Fruit fly (Drosophila melanogaster) whole organism, embryonic: ENCODE measurements around the gene CG45676.
A peak's percentile ranks its signal among the peaks of the same experiment; 100 is the strongest.

Experiments
- B-H1 ChIP-seq: fragments of 200-800 bp; sonication (Bioruptor generic); IDR thresholded peaks from 3 replicates; pipeline ENCODE4 v1.3.6; 2022; ENCODE audit warnings: missing biosample characterization, missing genetic modification characterization
- CG10321 ChIP-seq: fragments of 200-800 bp; sonication (Bioruptor generic); IDR thresholded peaks from 2 replicates; pipeline ENCODE4 v1.3.6; 2022; ENCODE audit warnings: missing biosample characterization, missing genetic modification characterization
- CG12219 ChIP-seq: fragments of 200-800 bp; sonication (Bioruptor generic); optimal IDR thresholded peaks from 3 replicates; lab custom pipeline; 2018; ENCODE audit warnings: missing biosample characterization, mild to moderate bottlenecking, missing genetic modification characterization
- CG13624 ChIP-seq: fragments of 200-800 bp; sonication (Bioruptor generic); optimal IDR thresholded peaks from 2 replicates; lab custom pipeline; 2016; ENCODE audit warnings: missing biosample characterization, missing genetic modification characterization
- CG14667 ChIP-seq: fragments of 200-800 bp; sonication (Bioruptor generic); IDR thresholded peaks from 2 replicates; pipeline ENCODE4 v1.3.6; 2022; ENCODE audit warnings: missing biosample characterization, missing genetic modification characterization
- CG15696 ChIP-seq: fragments of 200-800 bp; sonication (Bioruptor generic); optimal IDR thresholded peaks from 2 replicates; lab custom pipeline; 2019; ENCODE audit warnings: missing biosample characterization, mild to moderate bottlenecking, missing genetic modification characterization, moderate library complexity
- CG17802 ChIP-seq: fragments of 200-800 bp; sonication (Bioruptor generic); optimal IDR thresholded peaks from 2 replicates; lab custom pipeline; 2018; ENCODE audit warnings: missing biosample characterization, mild to moderate bottlenecking, missing genetic modification characterization, moderate library complexity
- CG18476 ChIP-seq: fragments of 200-800 bp; sonication (Bioruptor generic); optimal IDR thresholded peaks from 2 replicates; lab custom pipeline; 2016; ENCODE audit warnings: missing biosample characterization, mild to moderate bottlenecking, missing genetic modification characterization
- CG2199 ChIP-seq: fragments of 200-800 bp; sonication (Bioruptor generic); IDR thresholded peaks from 3 replicates; pipeline ENCODE4 v1.3.6; 2022; ENCODE audit warnings: missing biosample characterization, missing genetic modification characterization
- CG30403 ChIP-seq: fragments of 200-800 bp; sonication (Bioruptor generic); optimal IDR thresholded peaks from 3 replicates; lab custom pipeline; 2016; ENCODE audit warnings: missing biosample characterization, missing genetic modification characterization
- CG3726 ChIP-seq: fragments of 200-800 bp; sonication (Bioruptor generic); IDR thresholded peaks from 3 replicates; pipeline ENCODE4, ENCODE4 v1.3.6; 2022; ENCODE audit warnings: missing biosample characterization, missing genetic modification characterization
- CG4424 ChIP-seq: fragments of 200-800 bp; sonication (Bioruptor generic); optimal IDR thresholded peaks from 3 replicates; lab custom pipeline; 2016; ENCODE audit warnings: missing biosample characterization, missing genetic modification characterization
- CG4707 ChIP-seq: fragments of 200-800 bp; sonication (Bioruptor generic); optimal IDR thresholded peaks from 2 replicates; lab custom pipeline; 2018; ENCODE audit warnings: missing biosample characterization, mild to moderate bottlenecking, missing genetic modification characterization, moderate library complexity
- CG4820 ChIP-seq: fragments of 200-800 bp; sonication (Bioruptor generic); optimal IDR thresholded peaks from 3 replicates; lab custom pipeline; 2016; ENCODE audit warnings: missing biosample characterization, missing genetic modification characterization
- CG7357 ChIP-seq: fragments of 200-800 bp; sonication (Bioruptor generic); IDR thresholded peaks from 3 replicates; pipeline ENCODE4 v1.3.6; 2022; ENCODE audit warnings: missing biosample characterization, missing genetic modification characterization
- CG7372 ChIP-seq: fragments of 200-800 bp; sonication (Bioruptor generic); IDR thresholded peaks from 2 replicates; pipeline ENCODE4 v1.3.6; 2022; ENCODE audit warnings: missing biosample characterization, missing genetic modification characterization
- CG8089 ChIP-seq: fragments of 200-800 bp; sonication (Bioruptor generic); optimal IDR thresholded peaks from 3 replicates; lab custom pipeline; 2016; ENCODE audit warnings: missing biosample characterization, missing genetic modification characterization
- Camta ChIP-seq: fragments of 200-800 bp; sonication (Bioruptor generic); optimal IDR thresholded peaks from 2 replicates; lab custom pipeline; 2016; ENCODE audit warnings: missing biosample characterization, missing genetic modification characterization
- Chrac-16 ChIP-seq: fragments of 200-800 bp; sonication (Bioruptor generic); optimal IDR thresholded peaks from 3 replicates; lab custom pipeline; 2016; ENCODE audit warnings: missing biosample characterization, missing genetic modification characterization
- Dad ChIP-seq: fragments of 200-800 bp; sonication (Bioruptor generic); optimal IDR thresholded peaks from 3 replicates; lab custom pipeline; 2016; ENCODE audit warnings: missing biosample characterization, missing genetic modification characterization
- Dfd ChIP-seq, 2 experiments: fragments of >200 bp; optimal IDR thresholded peaks; 2 replicates each; lab custom pipeline; 2017; ENCODE audit warnings: missing biosample characterization in 2 of 2, missing genetic modification characterization in 2 of 2
- Gug ChIP-seq: fragments of 200-800 bp; sonication (Bioruptor generic); IDR thresholded peaks from 4 replicates; pipeline ENCODE4 v1.3.6; 2022; ENCODE audit warnings: missing biosample characterization, missing genetic modification characterization
- H2.0 ChIP-seq: fragments of 200-800 bp; sonication (Bioruptor generic); IDR thresholded peaks from 2 replicates; pipeline ENCODE4 v1.3.6; 2022; ENCODE audit warnings: missing biosample characterization, missing genetic modification characterization
- HmgZ ChIP-seq: fragments of 200-800 bp; sonication (Bioruptor generic); optimal IDR thresholded peaks from 2 replicates; lab custom pipeline; 2018; ENCODE audit warnings: missing biosample characterization, mild to moderate bottlenecking, missing genetic modification characterization
- Hmx ChIP-seq: fragments of 200-800 bp; sonication (Bioruptor generic); optimal IDR thresholded peaks from 2 replicates; lab custom pipeline; 2016; ENCODE audit warnings: missing biosample characterization, missing genetic modification characterization
- NK7.1 ChIP-seq: fragments of 200-800 bp; sonication (Bioruptor generic); optimal IDR thresholded peaks from 3 replicates; lab custom pipeline; 2016; ENCODE audit warnings: missing biosample characterization, missing genetic modification characterization
- NfI ChIP-seq: fragments of 200-800 bp; sonication (Bioruptor generic); optimal IDR thresholded peaks from 3 replicates; lab custom pipeline; 2018; ENCODE audit warnings: missing biosample characterization, mild to moderate bottlenecking, missing genetic modification characterization, moderate library complexity
- PHDP ChIP-seq: fragments of 200-800 bp; sonication (Bioruptor generic); optimal IDR thresholded peaks from 3 replicates; lab custom pipeline; 2018; ENCODE audit warnings: missing biosample characterization, mild to moderate bottlenecking, missing genetic modification characterization, moderate library complexity
- Six4 ChIP-seq: fragments of 200-800 bp; sonication (Bioruptor generic); optimal IDR thresholded peaks from 2 replicates; lab custom pipeline; 2016; ENCODE audit warnings: missing biosample characterization, missing genetic modification characterization
- Sox100B ChIP-seq: fragments of 200-800 bp; sonication (Bioruptor generic); optimal IDR thresholded peaks from 3 replicates; lab custom pipeline; 2018; ENCODE audit warnings: missing biosample characterization, mild to moderate bottlenecking, missing genetic modification characterization
- Spps ChIP-seq: fragments of 200-800 bp; sonication (Bioruptor generic); optimal IDR thresholded peaks from 2 replicates; lab custom pipeline; 2018; ENCODE audit warnings: missing biosample characterization, mild to moderate bottlenecking, missing genetic modification characterization
- Tbp ChIP-seq: fragments of >200 bp; optimal IDR thresholded peaks from 2 replicates; lab custom pipeline; 2018; ENCODE audit warnings: missing biosample characterization, missing genetic modification characterization
- ara ChIP-seq: fragments of 200-800 bp; sonication (Bioruptor generic); IDR thresholded peaks from 2 replicates; pipeline ENCODE4 v1.3.6; 2022; ENCODE audit warnings: missing biosample characterization, missing genetic modification characterization
- chm ChIP-seq: fragments of 200-800 bp; sonication (Bioruptor generic); IDR thresholded peaks from 2 replicates; pipeline ENCODE4 v1.3.6; 2022; ENCODE audit warnings: missing biosample characterization, missing genetic modification characterization
- chn ChIP-seq: fragments of 200-800 bp; sonication (Bioruptor generic); optimal IDR thresholded peaks from 2 replicates; lab custom pipeline; 2016; ENCODE audit warnings: missing biosample characterization, missing genetic modification characterization
- dati ChIP-seq: fragments of 200-800 bp; sonication (Bioruptor generic); IDR thresholded peaks from 2 replicates; pipeline ENCODE4 v1.3.6; 2022; ENCODE audit warnings: missing biosample characterization, missing genetic modification characterization
- ewg ChIP-seq: fragments of 200-800 bp; sonication (Bioruptor generic); optimal IDR thresholded peaks from 3 replicates; lab custom pipeline; 2017; ENCODE audit warnings: mild to moderate bottlenecking, missing biosample characterization, missing genetic modification reagents, missing genetic modification characterization
- gce ChIP-seq: fragments of 200-800 bp; sonication (Bioruptor generic); IDR thresholded peaks from 3 replicates; pipeline ENCODE4 v1.3.6; 2022; ENCODE audit warnings: missing biosample characterization, missing genetic modification characterization
- gcm ChIP-seq: fragments of 200-800 bp; sonication (Bioruptor generic); optimal IDR thresholded peaks from 2 replicates; lab custom pipeline; 2019; ENCODE audit warnings: missing biosample characterization, mild to moderate bottlenecking, missing genetic modification characterization, moderate library complexity
- gcm2 ChIP-seq: fragments of 200-800 bp; sonication (Bioruptor generic); optimal IDR thresholded peaks from 2 replicates; lab custom pipeline; 2016; ENCODE audit warnings: missing biosample characterization, missing genetic modification characterization
- insv ChIP-seq, 2 experiments: fragments of 200-800 bp; sonication (Bioruptor generic); optimal IDR thresholded peaks; 3 replicates each; lab custom pipeline; 2016 to 2018; ENCODE audit warnings: missing biosample characterization in 2 of 2, missing genetic modification characterization in 2 of 2
- nau ChIP-seq: fragments of 200-800 bp; sonication (Bioruptor generic); optimal IDR thresholded peaks from 3 replicates; lab custom pipeline; 2017; ENCODE audit warnings: missing biosample characterization, mild to moderate bottlenecking, missing genetic modification characterization, missing genetic modification reagents
- pros ChIP-seq: fragments of 200-800 bp; sonication (Bioruptor generic); optimal IDR thresholded peaks from 3 replicates; lab custom pipeline; 2019; ENCODE audit warnings: missing biosample characterization, mild to moderate bottlenecking, missing genetic modification characterization, moderate library complexity
- ro ChIP-seq: fragments of 200-800 bp; sonication (Bioruptor generic); IDR thresholded peaks from 2 replicates; pipeline ENCODE4 v1.3.6; 2022; ENCODE audit warnings: missing biosample characterization, missing genetic modification characterization
- slp2 ChIP-seq: fragments of 200-800 bp; sonication (Bioruptor generic); optimal IDR thresholded peaks from 2 replicates; lab custom pipeline; 2016; ENCODE audit warnings: missing biosample characterization, missing genetic modification characterization
- sr ChIP-seq: fragments of 200-800 bp; sonication (Bioruptor generic); IDR thresholded peaks from 3 replicates; pipeline ENCODE4 v1.3.6; 2022; ENCODE audit warnings: missing biosample characterization, missing genetic modification characterization
- ssp ChIP-seq: fragments of 200-800 bp; sonication (Bioruptor generic); IDR thresholded peaks from 2 replicates; pipeline ENCODE4 v1.3.6; 2022; ENCODE audit warnings: missing biosample characterization, missing genetic modification characterization
- tio ChIP-seq: fragments of 200-800 bp; sonication (Bioruptor generic); optimal IDR thresholded peaks from 2 replicates; lab custom pipeline; 2017; ENCODE audit warnings: missing biosample characterization, missing genetic modification characterization, inconsistent platforms
- twi ChIP-seq: fragments of 200-800 bp; optimal IDR thresholded peaks from 2 replicates; lab custom pipeline; 2019; ENCODE audit warnings: missing biosample characterization, mild to moderate bottlenecking, missing genetic modification characterization, moderate library complexity
- unc-4 ChIP-seq: fragments of 200-800 bp; sonication (Bioruptor generic); IDR thresholded peaks from 2 replicates; pipeline ENCODE4 v1.3.6; 2022; ENCODE audit warnings: missing biosample characterization, missing genetic modification characterization; ENCODE audit not compliant: partially characterized antibody
- zfh2 ChIP-seq: fragments of 200-800 bp; sonication (Bioruptor generic); optimal IDR thresholded peaks from 2 replicates; lab custom pipeline; 2016; ENCODE audit warnings: missing biosample characterization, missing genetic modification characterization

Gene CG45676

DNA sequence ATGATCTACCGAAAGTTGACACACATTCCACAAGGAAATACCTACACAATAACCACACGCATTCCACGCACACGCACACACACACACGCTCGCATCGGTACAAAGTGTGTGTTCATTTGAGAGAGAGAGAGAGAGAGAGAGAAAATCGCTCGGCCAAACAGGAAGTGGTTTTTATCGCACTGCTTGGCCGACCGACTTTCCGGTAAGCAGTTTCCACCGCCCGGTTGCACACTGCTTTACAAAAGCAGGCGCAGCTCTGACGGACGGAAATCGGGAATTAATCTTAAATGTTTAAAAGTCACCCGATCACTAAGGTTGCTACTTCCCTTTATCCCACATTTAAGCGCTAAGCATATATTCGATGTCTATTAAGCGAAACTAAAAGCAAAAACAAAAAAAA is 25.9 kb upstream of the CG45676 start (continued):
- TF ChIP-seq chm (peak; percentile 81; the same call in 1 of the 2 replicates), sr (GFP tag; lab: Robert Waterston, UW) (no peak; the same call in 2 of the 3 replicates), twi (tag; lab: Kevin White, UChicago) (no peak), Gug (peak; percentile 57; the same call in 2 of the 4 replicates), Chrac-16 (GFP tag; lab: Kevin White, UChicago) (peak; percentile 41), Six4 (GFP tag; lab: Kevin White, UChicago) (peak; percentile 44), Tbp (GFP tag; lab: Kevin White, UChicago) (no peak), Sox100B (GFP tag; lab: Kevin White, UChicago) (peak; percentile 62), CG8089 (peak; percentile 65), Hmx (no peak), CG10321 (GFP tag; lab: Robert Waterston, UW) (peak; percentile 41; the same call in 1 of the 2 replicates), CG7357 (GFP tag; lab: Robert Waterston, UW) (0 out of 3 replicates have a peak, but pooled peaks have one; percentile 31), NfI (GFP tag; lab: Kevin White, UChicago) (peak; percentile 81), CG15696 (tag; lab: Kevin White, UChicago) (peak; percentile 68), Camta (GFP tag; lab: Kevin White, UChicago) (peak; percentile 59), CG13624 (peak; percentile 46), CG12219 (peak; percentile 63), CG2199 (GFP tag; lab: Robert Waterston, UW) (0 out of 3 replicates have a peak, but pooled peaks have one; percentile 21), CG30403 (GFP tag; lab: Kevin White, UChicago) (peak; percentile 23), gce (GFP tag; lab: Robert Waterston, UW) (peak; percentile 78; the same call in 2 of the 3 replicates), PHDP (no peak), CG17802 (tag; lab: Kevin White, UChicago) (peak; percentile 75), gcm2 (no peak), CG7372 (GFP tag; lab: Robert Waterston, UW) (no peak; the same call in none of the 2 replicates), NK7.1 (peak; percentile 65), ewg (GFP tag; lab: Kevin White, UChicago) (peak; percentile 69), pros (GFP tag; lab: Kevin White, UChicago) (peak; percentile 41), B-H1 (GFP tag; lab: Robert Waterston, UW) (0 out of 3 replicates have a peak, but pooled peaks have one; percentile 31), ro (GFP tag; lab: Robert Waterston, UW) (0 out of 2 replicates have a peak, but pooled peaks have one; percentile 37), CG14667 (GFP tag; lab: Robert Waterston, UW) (peak; percentile 44), HmgZ (tag; lab: Kevin White, UChicago) (peak; percentile 7), nau (GFP tag; lab: Kevin White, UChicago) (peak; percentile 56), tio (GFP tag; lab: Kevin White, UChicago) (peak; percentile 29), unc-4 (GFP tag; lab: Robert Waterston, UW) (no peak), chn (GFP tag; lab: Kevin White, UChicago) (peak; percentile 62), Dad (no peak), ara (GFP tag; lab: Robert Waterston, UW) (peak; percentile 83), ssp (GFP tag; lab: Robert Waterston, UW) (peak; percentile 45; the same call in 1 of the 2 replicates), CG4820 (peak; percentile 54), gcm (GFP tag; lab: Kevin White, UChicago) (no peak), CG4424 (GFP tag; lab: Kevin White, UChicago) (peak; percentile 77), CG4707 (GFP tag; lab: Kevin White, UChicago) (peak; percentile 67), CG18476 (GFP tag; lab: Kevin White, UChicago) (no peak), Spps (tag; lab: Kevin White, UChicago) (peak; percentile 30), insv (GFP tag; optimal IDR thresholded peaks at IDR 0.05; lab: Kevin White, UChicago) (peak in 1 of 2 experiments; percentile 57), zfh2 (GFP tag; lab: Kevin White, UChicago) (no peak), dati (peak; percentile 59; the same call in 1 of the 2 replicates), slp2 (GFP tag; lab: Kevin White, UChicago) (peak; percentile 64), Dfd (GFP tag; optimal IDR thresholded peaks at IDR 0.05; lab: Kevin White, UChicago) (peak in 1 of 2 experiments; percentile 32), CG3726 (GFP tag; lab: Robert Waterston, UW) (0 out of 3 replicates have a peak, but pooled peaks have one; percentile 38), H2.0 (GFP tag; lab: Robert Waterston, UW) (peak; percentile 57)
